Fruit fly (Drosophila melanogaster): ENCODE data around the gene Arfrp1.

Arfrp1 gene

dm6 chrX:9078263-9078662, 28.6 kb upstream of the Arfrp1 start, which contains the start of gene CG44325 (continued):
- TF ChIP-seq CG13296 (GFP tag; optimal IDR thresholded peaks at IDR 0.05) (peak; percentile 34), CG1529 (GFP tag; optimal IDR thresholded peaks at IDR 0.05) (no peak), CG12769 (tag; optimal IDR thresholded peaks at IDR 0.05) (peak; percentile 72), CG13624 (GFP tag; optimal IDR thresholded peaks at IDR 0.05) (peak; percentile 29), CoRest (tag; optimal IDR thresholded peaks at IDR 0.05) (no peak), Fer1 (GFP tag; optimal IDR thresholded peaks at IDR 0.05) (peak; percentile 32), PHDP (tag; optimal IDR thresholded peaks at IDR 0.05) (no peak), CG13894 (tag; optimal IDR thresholded peaks at IDR 0.05) (peak; percentile 45), CG4730 (GFP tag; IDR thresholded peaks at IDR 0.05) (no peak), chm (GFP tag; IDR thresholded peaks at IDR 0.05) (peak; percentile 75), lab (GFP tag; optimal IDR thresholded peaks at IDR 0.05) (peak; percentile 60), slbo (GFP tag; IDR thresholded peaks at IDR 0.05) (no peak), ci (GFP tag; IDR thresholded peaks at IDR 0.05) (peak; percentile 57; the same call in 2 of the 3 replicates), CG5953 (GFP tag; IDR thresholded peaks at IDR 0.05) (no peak), Atf6 (GFP tag; IDR thresholded peaks at IDR 0.05) (0 out of 2 replicates have a peak, but pooled peaks have one; percentile 27), Ets97D (GFP tag; optimal IDR thresholded peaks at IDR 0.05) (no peak), Hmr (GFP tag; optimal IDR thresholded peaks at IDR 0.05) (peak; percentile 46), CG17361 (GFP tag; IDR thresholded peaks at IDR 0.05) (no peak), vvl (GFP tag; IDR thresholded peaks at IDR 0.05) (peak; percentile 58; the same call in 1 of the 2 replicates), CG17359 (tag; optimal IDR thresholded peaks at IDR 0.05) (no peak), CHES-1-like (GFP tag; optimal IDR thresholded peaks at IDR 0.05) (no peak), Ada2b (GFP tag; IDR thresholded peaks at IDR 0.05) (no peak), repo (GFP tag; optimal IDR thresholded peaks at IDR 0.05) (no peak), CG7271 (tag; optimal IDR thresholded peaks at IDR 0.05) (no peak), CG10462 (GFP tag; optimal IDR thresholded peaks at IDR 0.05) (no peak), bsh (GFP tag; optimal IDR thresholded peaks at IDR 0.05) (peak in 1 of 2 experiments; percentile 33), Antp (GFP tag; optimal IDR thresholded peaks at IDR 0.05) (no peak), CG6689 (GFP tag; IDR thresholded peaks at IDR 0.05) (no peak), CG18476 (GFP tag; optimal IDR thresholded peaks at IDR 0.05) (peak; percentile 8), CG6791 (GFP tag; IDR thresholded peaks at IDR 0.05; ENCODE audit: partially characterized antibody) (no peak), CG10543 (GFP tag; optimal IDR thresholded peaks at IDR 0.05) (peak; percentile 23), hkb (optimal IDR thresholded peaks at IDR 0.05) (no peak), hkb (GFP tag; IDR thresholded peaks at IDR 0.05) (peak; percentile 44; the same call in 1 of the 2 replicates), CG9876 (GFP tag; optimal IDR thresholded peaks at IDR 0.05) (no peak), gro (GFP tag; optimal IDR thresholded peaks at IDR 0.05) (peak; percentile 48), unpg (GFP tag; optimal IDR thresholded peaks at IDR 0.05) (no peak), CG3281 (GFP tag; optimal IDR thresholded peaks at IDR 0.05) (peak; percentile 38), CG15514 (GFP tag; optimal IDR thresholded peaks at IDR 0.05) (peak; percentile 34), CG12071 (GFP tag; optimal IDR thresholded peaks at IDR 0.05) (peak; percentile 39), ase (GFP tag; IDR thresholded peaks at IDR 0.05) (no peak), E2f2 (GFP tag; IDR thresholded peaks at IDR 0.05) (0 out of 2 replicates have a peak, but pooled peaks have one; percentile 7), CG34376 (GFP tag; optimal IDR thresholded peaks at IDR 0.05) (peak; percentile 31), Deaf1 (tag; optimal IDR thresholded peaks at IDR 0.05) (peak; percentile 13), Aef1 (GFP tag; IDR thresholded peaks at IDR 0.05) (no peak), Adf1 (GFP tag; IDR thresholded peaks at IDR 0.05) (peak; percentile 96), CG11504 (tag; optimal IDR thresholded peaks at IDR 0.05) (no peak), bigmax (GFP tag; optimal IDR thresholded peaks at IDR 0.05) (no peak), CG16779 (GFP tag; IDR thresholded peaks at IDR 0.05) (0 out of 2 replicates have a peak, but pooled peaks have one; percentile 40), Dbx (GFP tag; IDR thresholded peaks at IDR 0.05) (peak; percentile 38; the same call in 1 of the 3 replicates), sens (GFP tag) (peak; percentile 63), Hr78 (GFP tag; optimal IDR thresholded peaks at IDR 0.05) (no peak)

Measured in whole organism, embryonic.